Worm (Caenorhabditis elegans) whole organism, dauer: Measurements from ENCODE around the gene htz-1.

Source experiments
- unc-62 ChIP-seq: sonication (generic microtip); optimal IDR thresholded peaks from 2 replicates; lab custom pipeline; 2017; ENCODE audit warnings: missing biosample characterization, missing genetic modification reagents, missing genetic modification characterization

Gene htz-1

DNA sequence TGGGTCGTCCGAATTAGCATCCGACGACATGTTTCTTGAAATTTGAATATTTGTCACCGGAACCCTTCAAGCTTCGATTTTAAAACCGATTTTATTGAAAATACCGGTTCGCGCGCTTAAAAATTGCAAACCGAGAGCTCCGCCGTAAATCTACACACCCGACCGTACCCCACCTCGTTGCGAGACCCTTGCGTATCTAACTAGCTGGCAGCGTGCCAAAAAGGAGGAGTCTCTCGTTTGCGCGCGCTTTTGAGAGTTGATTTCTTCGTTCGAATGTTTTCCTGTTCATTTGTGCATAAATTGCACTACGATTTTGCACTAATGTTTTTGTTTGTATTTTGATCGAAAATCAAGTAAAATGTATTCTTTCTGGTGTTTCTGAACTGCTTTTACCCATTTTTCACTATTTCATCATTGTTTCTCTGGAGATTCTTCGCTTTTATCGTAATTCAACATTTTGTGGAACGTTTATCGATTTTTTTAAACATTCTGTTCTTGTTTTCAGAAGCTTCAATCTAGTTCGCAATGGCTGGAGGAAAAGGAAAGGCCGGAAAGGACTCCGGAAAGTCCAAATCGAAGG lies at the start of gene htz-1, which contains the start of gene wapl-1:
Gene htz-1, plus strand, starts transcription at position 506 of the 580 bp plus-strand sequence.
Gene wapl-1, minus strand, starts transcription at position 30 of the 580 bp plus-strand sequence.
- TF ChIP-seq unc-62 (GFP tag; lab: Kevin White, UChicago): no peak

DNA sequence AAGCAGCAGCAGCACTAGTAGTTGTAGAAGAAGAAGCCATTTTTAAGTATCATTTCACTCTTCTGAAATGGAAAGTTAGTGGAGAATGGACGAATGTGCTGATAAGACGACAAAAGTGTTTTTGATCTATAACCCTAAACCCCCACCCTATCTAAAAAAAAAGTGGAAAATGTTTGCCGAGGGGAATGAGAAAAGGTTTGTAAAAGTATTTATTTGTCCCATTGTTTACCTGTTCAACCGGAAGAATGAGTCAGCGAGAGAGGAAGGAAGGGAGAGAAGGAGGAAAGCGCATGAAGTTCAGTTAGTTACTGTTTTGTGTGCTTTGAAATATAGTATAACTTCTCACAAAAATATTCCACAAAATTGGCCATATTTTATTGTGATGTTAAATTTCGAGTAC lies 48.9 kb upstream of the htz-1 start:
- TF ChIP-seq unc-62 (GFP tag; lab: Kevin White, UChicago): no peak

DNA sequence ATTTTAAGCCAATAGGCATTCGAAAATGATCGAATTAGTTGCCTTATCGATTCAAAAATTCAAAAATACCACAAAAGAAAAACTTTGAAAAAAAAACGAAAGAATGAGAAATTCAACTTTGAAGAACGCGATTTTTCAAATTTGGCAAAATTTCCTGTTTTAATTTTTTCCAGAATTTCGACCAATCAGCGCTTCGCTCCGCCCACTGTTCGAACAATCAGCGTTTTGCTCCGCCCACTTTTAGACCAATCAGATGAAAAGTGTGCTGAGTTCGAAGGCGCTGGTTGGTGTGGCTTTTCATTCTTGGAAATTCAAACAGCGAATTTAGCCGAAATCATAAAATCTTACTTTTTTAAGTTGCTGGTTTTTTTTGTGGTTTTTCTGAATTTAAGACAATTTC lies 48.4 kb upstream of the htz-1 start:
- no peak for TF ChIP-seq unc-62 (GFP tag; lab: Kevin White, UChicago)

DNA sequence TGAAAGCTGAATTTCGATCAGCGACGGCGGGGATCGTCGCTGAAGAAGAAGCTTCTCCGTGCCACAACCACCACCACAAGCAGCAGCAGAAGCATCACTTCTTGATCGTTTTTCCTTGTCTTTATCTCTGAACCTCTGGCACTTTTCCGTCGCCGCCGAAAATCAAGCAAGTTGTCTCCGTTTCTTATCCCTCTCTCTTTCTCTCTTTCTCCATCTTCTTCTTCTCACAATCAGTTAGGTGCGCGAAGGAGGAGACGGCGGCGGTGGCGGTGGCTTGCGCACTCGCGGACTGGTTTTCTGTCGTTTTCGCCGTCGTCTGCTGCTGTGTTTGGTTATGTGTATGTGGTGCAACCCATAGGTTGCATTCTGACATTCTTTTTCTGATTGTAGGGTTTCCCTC lies 47.6 kb upstream of the htz-1 start:
- TF ChIP-seq unc-62 (GFP tag; lab: Kevin White, UChicago): no peak

DNA sequence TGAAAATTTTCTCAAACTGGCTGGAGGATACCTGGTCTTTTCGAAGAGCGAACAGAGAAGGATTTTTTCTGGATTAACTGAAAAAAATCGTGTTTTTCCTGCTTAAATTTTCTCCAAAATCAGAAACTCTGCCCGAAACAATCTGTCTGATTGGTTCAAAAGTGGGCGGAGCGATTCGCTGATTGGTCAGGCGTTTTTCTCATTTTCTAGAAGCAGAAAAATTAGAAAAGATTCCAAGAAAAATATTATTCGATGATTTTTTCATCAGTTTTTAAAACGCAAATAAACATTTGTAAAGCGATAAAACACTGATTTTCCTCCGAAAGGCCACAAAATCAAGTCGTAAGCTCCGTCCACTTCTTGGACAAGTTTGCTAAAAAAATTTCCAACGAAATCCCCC lies 47.1 kb upstream of the htz-1 start:
- no peak for TF ChIP-seq unc-62 (GFP tag; lab: Kevin White, UChicago)

DNA sequence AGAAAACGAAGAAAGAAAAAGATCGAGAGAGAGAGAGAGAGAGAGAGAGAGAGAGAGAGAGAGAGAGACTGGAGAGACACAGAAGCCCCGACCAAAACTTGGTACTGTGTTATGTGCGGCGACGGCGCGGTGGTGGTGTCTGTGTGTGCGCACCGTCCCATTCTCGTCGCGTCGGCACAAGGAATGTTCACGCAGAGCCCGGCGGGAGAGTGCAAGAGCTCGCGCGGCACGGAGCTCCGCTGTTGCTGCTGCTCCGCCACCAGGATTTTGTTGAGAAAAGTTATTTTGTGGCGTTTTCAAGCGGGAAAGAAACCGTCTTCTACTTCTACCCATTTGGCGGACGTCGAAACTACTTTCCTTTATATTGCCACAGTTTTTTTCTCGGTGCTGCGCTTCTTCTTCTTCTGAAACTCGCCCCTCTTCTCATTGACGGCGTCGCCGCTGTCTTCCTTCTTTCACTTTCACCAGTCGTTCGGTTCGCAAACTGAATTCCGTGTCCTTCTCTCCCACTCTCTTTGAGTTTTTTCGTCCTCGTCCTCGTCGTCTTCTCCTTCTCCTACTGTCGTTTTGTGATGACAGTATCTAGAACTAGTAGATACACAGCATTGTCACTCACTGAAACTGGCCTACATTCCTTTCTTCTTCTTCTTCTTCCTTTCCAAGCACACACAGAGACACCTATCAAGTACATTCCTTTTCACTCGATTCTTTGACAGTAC lies 46.4 kb upstream of the htz-1 start:
- TF ChIP-seq unc-62 (GFP tag; lab: Kevin White, UChicago): no peak

DNA sequence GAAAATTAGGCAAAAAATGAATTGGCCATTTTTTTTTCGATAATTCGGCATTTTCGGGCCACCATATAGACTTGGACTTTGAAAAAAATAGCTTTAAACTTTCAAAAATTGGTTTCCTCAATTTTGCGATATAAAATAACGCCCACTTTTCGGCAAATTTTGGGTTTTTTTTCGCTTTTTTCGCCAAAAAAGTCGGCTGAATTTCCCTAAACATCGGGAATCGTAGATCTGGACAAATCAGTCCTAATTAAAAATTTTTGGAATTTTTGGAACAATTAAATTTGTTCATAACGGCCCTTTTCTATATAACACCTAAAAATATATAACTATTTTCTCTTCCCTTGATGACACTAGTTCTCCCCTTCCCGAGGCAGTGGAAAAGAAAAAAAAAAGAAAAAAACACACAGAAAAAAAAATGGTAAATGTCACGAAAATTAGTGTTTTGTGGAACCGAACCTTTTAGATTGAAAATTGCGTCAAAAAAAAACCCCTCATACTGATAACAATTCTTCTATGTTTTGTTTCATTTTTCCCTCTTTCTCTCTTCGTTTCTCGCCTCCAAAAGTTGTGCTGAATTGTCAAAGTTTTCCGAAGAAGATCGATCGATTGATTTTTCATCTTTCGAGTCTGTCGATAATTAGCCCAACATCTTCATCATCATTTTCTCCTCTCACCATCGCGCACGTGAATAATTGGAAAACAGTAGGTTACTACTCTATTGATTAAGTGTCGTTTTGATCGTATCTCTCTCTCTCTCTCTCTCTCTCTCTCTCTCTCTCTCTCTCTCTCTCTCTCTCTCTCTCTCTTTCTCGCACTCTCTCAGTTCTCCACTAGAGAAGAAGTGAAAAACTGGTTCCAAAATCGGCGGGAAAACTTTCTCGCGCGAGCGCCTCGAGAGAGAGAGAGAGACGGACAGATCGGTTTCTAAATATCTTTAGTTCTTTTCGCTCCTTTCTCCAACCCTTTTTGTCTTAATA lies 45.4 kb upstream of the htz-1 start, which contains the start of gene Y24D9A.6:
Gene Y24D9A.6, minus strand, starts transcription at position 51 of the 977 bp plus-strand sequence.
- no peak for TF ChIP-seq unc-62 (GFP tag; lab: Kevin White, UChicago)

DNA sequence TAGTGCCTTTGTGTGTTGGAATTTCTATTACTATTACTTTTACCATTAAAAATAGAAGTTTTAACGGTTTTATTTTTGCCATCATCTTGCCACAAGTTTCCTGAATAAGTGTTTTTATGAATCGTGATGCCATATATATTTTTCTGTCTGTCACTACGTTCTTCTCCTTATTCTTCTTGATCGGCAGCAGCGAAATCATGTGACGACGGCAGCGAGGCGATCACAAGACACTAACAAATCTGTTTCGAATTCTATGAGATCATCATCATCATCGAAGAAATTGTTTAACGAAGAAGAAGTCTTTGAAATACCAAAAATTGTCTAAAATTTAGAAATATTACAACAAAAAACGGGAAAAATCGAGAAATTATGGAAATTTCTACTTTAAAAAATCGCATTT lies 43.6 kb upstream of the htz-1 start:
- no peak for TF ChIP-seq unc-62 (GFP tag; lab: Kevin White, UChicago)

DNA sequence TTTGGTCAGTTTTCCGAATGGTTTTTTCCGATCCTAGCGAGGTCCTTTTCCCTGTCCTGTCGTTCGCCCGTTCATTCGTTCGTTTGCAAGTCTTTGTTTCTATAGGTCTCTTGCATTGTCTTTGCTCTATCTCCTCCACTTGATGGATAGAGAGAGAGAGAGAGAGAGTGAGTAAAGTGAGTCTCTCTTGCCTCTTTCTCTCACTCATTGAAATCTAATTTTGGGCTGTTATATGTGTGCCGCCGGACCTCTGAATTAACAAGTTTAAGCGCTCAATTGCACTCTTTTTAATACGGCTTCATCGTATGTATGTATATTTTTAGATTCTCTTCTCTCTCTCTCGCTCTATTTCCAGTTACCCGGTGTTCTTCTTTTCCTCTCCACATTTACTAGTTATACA lies 42.1 kb upstream of the htz-1 start:
- no peak for TF ChIP-seq unc-62 (GFP tag; lab: Kevin White, UChicago)

DNA sequence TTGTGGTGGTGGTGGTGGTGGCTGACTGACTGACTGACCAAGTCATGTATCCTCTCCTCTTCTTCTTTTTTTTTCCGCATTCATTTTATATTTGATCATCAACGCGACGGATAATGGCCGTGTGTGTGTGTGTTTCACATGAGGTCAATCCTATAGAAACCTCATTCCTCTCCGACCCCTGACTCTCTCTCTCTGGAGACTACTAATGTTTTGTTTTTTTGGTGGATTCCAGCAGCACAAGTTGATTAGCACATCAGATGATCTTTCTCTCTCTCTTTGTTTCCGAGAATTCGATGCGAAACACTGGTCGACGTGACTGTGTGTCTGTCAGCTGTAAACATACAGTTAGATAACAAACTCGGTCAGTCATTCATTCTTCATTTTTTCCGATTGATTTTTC lies 40.9 kb upstream of the htz-1 start, which contains the start of gene Y24D9A.7:
Gene Y24D9A.7, minus strand, starts transcription at position 46 of the 400 bp plus-strand sequence.
- TF ChIP-seq unc-62 (GFP tag; lab: Kevin White, UChicago): no peak

DNA sequence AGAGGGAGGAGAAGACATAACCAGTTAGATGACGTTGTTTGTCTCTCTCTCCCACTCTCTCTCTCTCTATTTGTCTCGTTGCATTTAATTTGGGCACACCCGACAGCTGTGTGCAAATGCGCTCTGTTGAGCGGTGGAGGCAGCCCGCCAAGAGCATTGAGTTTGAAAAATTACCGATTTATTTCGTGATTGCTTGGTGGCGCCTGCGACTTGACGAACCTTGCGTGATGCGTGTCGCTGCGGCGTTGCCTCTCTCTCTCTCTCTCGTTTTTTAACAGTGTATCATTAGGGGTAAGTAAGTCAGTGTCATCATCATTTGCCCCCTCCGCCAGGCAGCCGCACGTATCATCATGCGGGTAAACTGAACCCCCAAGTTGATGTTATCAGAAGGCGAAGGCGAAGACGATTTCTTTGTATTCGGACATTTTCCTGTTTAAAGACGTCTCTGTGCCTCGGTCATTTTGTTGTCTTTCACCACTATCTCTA lies 39.9 kb upstream of the htz-1 start:
- no peak for TF ChIP-seq unc-62 (GFP tag; lab: Kevin White, UChicago)

DNA sequence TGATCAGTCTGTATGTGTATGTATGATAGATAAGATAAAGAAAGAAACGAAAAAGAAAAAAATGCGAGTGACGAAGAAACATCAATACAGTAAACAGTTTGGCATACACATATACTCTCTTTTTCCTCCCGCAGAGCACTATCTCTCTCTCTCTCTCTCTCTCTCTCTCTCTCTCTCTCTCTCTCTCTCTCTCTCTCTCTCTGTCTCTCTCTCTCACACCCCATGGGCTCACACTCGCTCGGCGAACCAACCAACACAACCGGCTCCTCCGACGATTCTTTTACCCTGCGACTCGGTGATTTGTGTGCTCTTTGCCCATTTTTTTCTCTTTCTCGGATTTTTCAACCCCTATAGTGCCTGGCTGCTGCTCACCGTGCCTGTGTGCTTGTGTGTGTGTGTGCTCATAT lies 39.0 kb upstream of the htz-1 start:
- no peak for TF ChIP-seq unc-62 (GFP tag; lab: Kevin White, UChicago)

DNA sequence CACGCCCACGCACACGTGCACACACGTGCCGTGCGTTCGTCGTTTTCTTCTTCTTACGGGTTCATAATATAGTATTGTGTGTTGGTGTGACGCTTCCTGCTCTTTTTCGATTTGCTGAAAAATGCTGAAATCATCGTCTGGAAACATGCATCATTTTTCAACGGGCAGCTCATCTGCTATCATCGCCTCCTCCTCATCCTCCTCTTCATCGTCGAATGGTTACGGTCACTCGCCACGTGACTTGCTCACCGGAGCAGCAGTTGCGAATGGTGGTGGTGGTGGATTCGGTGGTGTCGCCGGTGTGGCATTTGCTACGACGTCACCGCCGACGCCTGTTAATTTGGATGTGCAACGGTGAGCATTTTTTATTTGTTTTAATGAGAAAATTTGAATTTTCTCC lies 37.3 kb upstream of the htz-1 start:
- TF ChIP-seq unc-62 (GFP tag; lab: Kevin White, UChicago): no peak

DNA sequence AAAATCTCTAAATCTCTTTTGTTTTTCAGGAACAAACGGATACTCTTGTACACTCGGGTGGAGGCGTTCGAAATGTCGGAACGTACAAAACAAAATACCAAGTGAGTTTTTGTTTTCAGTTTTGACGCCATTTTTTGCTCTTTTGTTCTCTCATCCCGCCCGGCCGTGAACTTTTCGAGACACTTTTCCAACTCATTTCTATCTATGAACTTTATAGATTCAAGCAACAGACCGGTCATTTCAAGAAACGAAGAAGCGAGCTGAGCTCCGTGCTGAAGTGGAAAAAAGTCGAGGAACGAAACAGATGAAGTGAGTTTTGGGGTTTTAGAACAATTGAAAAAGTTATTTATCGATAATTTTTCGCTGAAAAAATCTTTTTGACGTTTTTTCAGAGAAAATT lies 35.5 kb upstream of the htz-1 start:
- no peak for TF ChIP-seq unc-62 (GFP tag; lab: Kevin White, UChicago)

DNA sequence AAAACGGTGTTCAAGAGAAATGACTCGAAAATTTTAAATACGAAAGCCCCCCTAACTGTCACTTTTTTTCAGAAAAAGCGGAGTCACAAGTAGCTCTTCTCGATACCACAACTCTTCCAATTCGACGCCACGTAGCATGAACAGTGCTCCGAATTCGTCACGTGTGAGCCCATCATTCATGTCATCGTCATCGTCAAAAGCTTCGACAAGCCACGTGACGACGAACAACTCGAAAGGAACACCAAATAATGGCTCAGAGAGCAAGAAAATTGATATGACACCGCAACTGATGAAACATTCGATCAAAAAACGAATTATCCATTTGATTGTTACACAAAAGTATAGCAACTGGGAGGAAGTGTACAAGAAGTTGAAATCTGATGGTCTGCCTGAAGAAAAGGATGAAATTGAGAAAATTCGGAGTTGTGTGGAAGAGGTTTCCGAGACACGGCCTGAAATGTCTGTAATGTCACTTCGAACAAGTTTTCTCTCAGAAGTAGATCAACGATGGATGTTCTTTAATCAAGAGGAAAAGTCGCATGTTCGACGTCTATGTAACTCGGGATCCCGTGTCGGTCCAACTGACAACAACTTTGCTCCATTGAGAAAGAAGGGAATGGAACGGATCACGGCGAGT lies 34.6 kb upstream of the htz-1 start:
- no peak for TF ChIP-seq unc-62 (GFP tag; lab: Kevin White, UChicago)
